Worm (Caenorhabditis elegans) whole organism, young adult: ENCODE results near the gene rhr-1.

Experiments used
- Y67H2A.10 ChIP-seq: fragments of 200-800 bp; sonication (Bioruptor generic); conservative IDR thresholded peaks from 2 replicates; pipeline ENCODE4 v1.3.6; 2022; ENCODE audit warnings: missing genetic modification reagents, missing genetic modification characterization, missing compliant biosample characterization
- attf-6 ChIP-seq: fragments of 200-800 bp; sonication (Bioruptor generic); IDR thresholded peaks from 2 replicates; pipeline ENCODE4 v1.3.6; 2022; ENCODE audit warnings: missing genetic modification reagents, missing genetic modification characterization, missing compliant biosample characterization
- madf-10 ChIP-seq: sonication (generic microtip); optimal IDR thresholded peaks from 2 replicates; lab custom pipeline; 2016; ENCODE audit warnings: mild to moderate bottlenecking, missing genetic modification characterization, missing compliant biosample characterization
- pha-4 ChIP-seq: fragments of 150-350 bp; sonication (generic microtip); optimal IDR thresholded peaks from 2 replicates; lab custom pipeline; 2014; ENCODE audit warnings: missing biosample characterization, missing genetic modification reagents, missing genetic modification characterization
- snpc-1.1 ChIP-seq: sonication (generic microtip); optimal IDR thresholded peaks from 2 replicates; lab custom pipeline; 2017; ENCODE audit warnings: missing genetic modification characterization, mild to moderate bottlenecking, missing compliant biosample characterization, antibody characterized with exemption, moderate library complexity, missing genotype, missing genetic modification reagents; ENCODE audit not compliant: insufficient read depth
- unc-130 ChIP-seq: sonication (generic microtip); optimal IDR thresholded peaks from 2 replicates; lab custom pipeline; 2016; ENCODE audit warnings: missing genetic modification reagents, missing genetic modification characterization, missing compliant biosample characterization

DNA sequence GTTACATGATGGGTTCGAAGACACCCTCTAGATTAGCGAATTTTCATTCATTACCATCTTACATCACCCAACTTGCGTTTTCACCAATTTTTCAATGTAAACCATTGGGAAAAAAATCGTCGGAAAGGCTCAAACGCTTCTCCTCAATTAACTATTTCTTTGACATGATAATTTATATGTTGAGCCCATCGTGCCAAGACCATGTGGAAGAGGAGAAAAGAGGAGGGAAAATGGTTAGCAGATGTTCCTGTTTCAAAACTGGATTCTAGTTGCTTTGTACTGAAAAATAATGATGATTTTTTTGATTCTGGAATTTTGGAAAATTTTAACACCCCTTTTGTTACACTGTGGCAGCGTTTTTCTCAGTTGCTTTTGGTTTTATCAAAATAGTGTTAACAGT is 16.1 kb downstream of the rhr-1 start:
- TF ChIP-seq Y67H2A.10: no peak
- no peak for TF ChIP-seq pha-4 (tag; lab: Kevin White, UChicago)
- no peak for TF ChIP-seq madf-10 (tag; lab: Kevin White, UChicago)
- no peak for TF ChIP-seq attf-6
- TF ChIP-seq unc-130: no peak
- no peak for TF ChIP-seq snpc-1.1 (tag; lab: Kevin White, UChicago)
